Worm (Caenorhabditis elegans) whole organism, L1 larva: Measurements from ENCODE around the gene F46B6.5.

ENCODE experiments used
- C16A3.4 ChIP-seq: fragments of 150-350 bp; optimal IDR thresholded peaks from 2 replicates; lab custom pipeline; 2014; ENCODE audit warnings: missing biosample characterization, missing genetic modification characterization
- C34B4.2 ChIP-seq: sonication (generic microtip); optimal IDR thresholded peaks from 2 replicates; lab custom pipeline; 2017; ENCODE audit warnings: mild to moderate bottlenecking, missing genetic modification characterization, missing compliant biosample characterization
- Y116A8C.19 ChIP-seq: sonication (generic microtip); optimal IDR thresholded peaks from 2 replicates; lab custom pipeline; 2016; ENCODE audit warnings: missing compliant biosample characterization, missing genetic modification characterization, borderline replicate concordance
- aly-2 ChIP-seq: fragments of 150-350 bp; optimal IDR thresholded peaks from 2 replicates; lab custom pipeline; 2014; ENCODE audit warnings: missing biosample characterization, missing genetic modification characterization
- blmp-1 ChIP-seq: fragments of 150-350 bp; optimal IDR thresholded peaks from 2 replicates; lab custom pipeline; 2014; ENCODE audit warnings: missing biosample characterization, missing genetic modification characterization
- ceh-82 ChIP-seq, 3 experiments: fragments of 150-350 bp in 1 of 3; sonication (generic microtip) in 2 of 3; optimal IDR thresholded peaks; 2 replicates each; lab custom pipeline; 2014 to 2017; ENCODE audit warnings: missing biosample characterization in 3 of 3, missing genetic modification characterization in 3 of 3
- efl-1 ChIP-seq, 4 experiments: fragments of 150-350 bp; optimal IDR thresholded peaks in 3 of 4; peaks in 1 of 4; 1 replicate in 1 of 4; 2 replicates in 3 of 4; lab custom pipeline; 2014; ENCODE audit warnings: missing biosample characterization in 2 of 4, missing genetic modification characterization in 2 of 4, missing genetic modification reagents in 2 of 4
- efl-3 ChIP-seq: fragments of 200-800 bp; sonication (Bioruptor generic); optimal IDR thresholded peaks from 2 replicates; lab custom pipeline; 2018; ENCODE audit warnings: mild to moderate bottlenecking, missing genetic modification characterization, missing compliant biosample characterization
- egl-13 ChIP-seq: sonication (generic microtip); optimal IDR thresholded peaks from 2 replicates; lab custom pipeline; 2016; ENCODE audit warnings: missing genotype, missing genetic modification reagents, missing genetic modification characterization, missing compliant biosample characterization
- elt-3 ChIP-seq, 6 experiments: fragments of 150-350 bp in 1 of 6; sonication (generic microtip); optimal IDR thresholded peaks; 2 replicates each; lab custom pipeline; 2017 to 2018; ENCODE audit warnings: missing biosample characterization in 6 of 6, missing genetic modification characterization in 6 of 6, inconsistent platforms in 1 of 6
- ets-5 ChIP-seq: fragments of 200-800 bp; sonication (Bioruptor generic); IDR thresholded peaks from 2 replicates; pipeline ENCODE4 v1.3.6; 2022; ENCODE audit warnings: missing genetic modification characterization, missing compliant biosample characterization
- fkh-4 ChIP-seq: sonication (generic microtip); optimal IDR thresholded peaks from 2 replicates; lab custom pipeline; 2016; ENCODE audit warnings: missing compliant biosample characterization, missing genetic modification characterization, borderline replicate concordance
- fkh-8 ChIP-seq: sonication (generic microtip); optimal IDR thresholded peaks from 2 replicates; lab custom pipeline; 2016; ENCODE audit warnings: mild to moderate bottlenecking, missing genetic modification characterization, missing compliant biosample characterization
- grh-1 ChIP-seq: fragments of 200-800 bp; sonication (Bioruptor generic); IDR thresholded peaks from 2 replicates; pipeline ENCODE4 v1.3.6; 2022; ENCODE audit warnings: missing genetic modification reagents, missing genetic modification characterization, missing compliant biosample characterization
- hlh-4 ChIP-seq: sonication (generic microtip); optimal IDR thresholded peaks from 2 replicates; lab custom pipeline; 2016; ENCODE audit warnings: mild to moderate bottlenecking, missing genetic modification characterization, missing compliant biosample characterization
- isw-1 ChIP-seq: fragments of 200-800 bp; sonication (Bioruptor generic); IDR thresholded peaks from 2 replicates; pipeline ENCODE4 v1.3.6; 2022; ENCODE audit warnings: missing genetic modification characterization, missing compliant biosample characterization
- lin-14 ChIP-seq: fragments of 200-800 bp; sonication (Bioruptor generic); optimal IDR thresholded peaks from 2 replicates; lab custom pipeline; 2018; ENCODE audit warnings: mild to moderate bottlenecking, missing genetic modification characterization, moderate library complexity, missing compliant biosample characterization
- lin-15B ChIP-seq: fragments of 150-350 bp; sonication (generic microtip); optimal IDR thresholded peaks from 3 replicates; lab custom pipeline; 2014; ENCODE audit warnings: missing biosample characterization, missing genetic modification characterization
- lin-35 ChIP-seq, 2 experiments: fragments of 150-350 bp; optimal IDR thresholded peaks; 2 replicates each; lab custom pipeline; 2014; ENCODE audit warnings: missing biosample characterization in 2 of 2, missing genetic modification characterization in 2 of 2, missing genetic modification reagents in 2 of 2
- lsy-2 ChIP-seq, 2 experiments: fragments of 150-350 bp; optimal IDR thresholded peaks; 2 replicates each; lab custom pipeline; 2014; ENCODE audit warnings: missing biosample characterization in 2 of 2, missing genetic modification characterization in 2 of 2
- mdl-1 ChIP-seq, 2 experiments: fragments of 150-350 bp; optimal IDR thresholded peaks; 2 replicates each; lab custom pipeline; 2014 to 2017; ENCODE audit warnings: missing biosample characterization in 2 of 2, missing genetic modification characterization in 2 of 2, inconsistent platforms in 1 of 2
- mef-2 ChIP-seq: fragments of 150-350 bp; optimal IDR thresholded peaks from 2 replicates; lab custom pipeline; 2014; ENCODE audit warnings: missing biosample characterization, missing genetic modification characterization
- nhr-12 ChIP-seq: sonication (generic microtip); optimal IDR thresholded peaks from 2 replicates; lab custom pipeline; 2017; ENCODE audit warnings: missing biosample characterization, missing genetic modification characterization
- nhr-20 ChIP-seq: sonication (generic microtip); optimal IDR thresholded peaks from 2 replicates; lab custom pipeline; 2016; ENCODE audit warnings: mild to moderate bottlenecking, missing genetic modification characterization, missing compliant biosample characterization
- nhr-71 ChIP-seq: sonication (generic microtip); optimal IDR thresholded peaks from 2 replicates; lab custom pipeline; 2016; ENCODE audit warnings: mild to moderate bottlenecking, missing genetic modification characterization, moderate library complexity, missing compliant biosample characterization
- nhr-77 ChIP-seq: fragments of 150-350 bp; optimal IDR thresholded peaks from 2 replicates; lab custom pipeline; 2014; ENCODE audit warnings: missing biosample characterization, missing genetic modification characterization
- nhr-85 ChIP-seq: sonication (generic microtip); peaks from one replicate; lab custom pipeline; 2016; ENCODE audit warnings: missing genetic modification characterization, inconsistent platforms, missing compliant biosample characterization
- nhr-90 ChIP-seq: sonication (generic microtip); optimal IDR thresholded peaks from 2 replicates; lab custom pipeline; 2016; ENCODE audit warnings: mild to moderate bottlenecking, missing genetic modification characterization, missing compliant biosample characterization; ENCODE audit not compliant: poor library complexity
- pax-3 ChIP-seq: fragments of 200-800 bp; sonication (Bioruptor generic); optimal IDR thresholded peaks from 2 replicates; lab custom pipeline; 2018; ENCODE audit warnings: mild to moderate bottlenecking, missing genetic modification characterization, moderate library complexity, missing compliant biosample characterization
- skn-1 ChIP-seq: fragments of 150-350 bp; optimal IDR thresholded peaks from 2 replicates; lab custom pipeline; 2014; ENCODE audit warnings: missing biosample characterization, missing genetic modification characterization
- snpc-4 ChIP-seq: fragments of 150-350 bp; optimal IDR thresholded peaks from 2 replicates; lab custom pipeline; 2014; ENCODE audit warnings: missing biosample characterization, missing genetic modification characterization
- snu-23 ChIP-seq: sonication (generic microtip); optimal IDR thresholded peaks from 2 replicates; lab custom pipeline; 2016; ENCODE audit warnings: missing genetic modification characterization, missing compliant biosample characterization
- tbx-2 ChIP-seq: sonication (generic microtip); optimal IDR thresholded peaks from 2 replicates; lab custom pipeline; 2016; ENCODE audit warnings: missing genetic modification characterization, missing compliant biosample characterization
- tlp-1 ChIP-seq: fragments of 150-350 bp; optimal IDR thresholded peaks from 2 replicates; lab custom pipeline; 2014; ENCODE audit warnings: missing biosample characterization, missing genetic modification characterization
- unc-130 ChIP-seq: fragments of 150-350 bp; optimal IDR thresholded peaks from 2 replicates; lab custom pipeline; 2017; ENCODE audit warnings: missing biosample characterization, missing genetic modification characterization, inconsistent platforms
- unc-98 ChIP-seq: fragments of 200-800 bp; sonication (Bioruptor generic); IDR thresholded peaks from 2 replicates; pipeline ENCODE4 v1.3.6; 2022; ENCODE audit warnings: missing genetic modification characterization, missing compliant biosample characterization
- ztf-4 ChIP-seq: fragments of 150-350 bp; optimal IDR thresholded peaks from 2 replicates; lab custom pipeline; 2014; ENCODE audit warnings: missing biosample characterization, missing genetic modification characterization

Gene F46B6.5

DNA sequence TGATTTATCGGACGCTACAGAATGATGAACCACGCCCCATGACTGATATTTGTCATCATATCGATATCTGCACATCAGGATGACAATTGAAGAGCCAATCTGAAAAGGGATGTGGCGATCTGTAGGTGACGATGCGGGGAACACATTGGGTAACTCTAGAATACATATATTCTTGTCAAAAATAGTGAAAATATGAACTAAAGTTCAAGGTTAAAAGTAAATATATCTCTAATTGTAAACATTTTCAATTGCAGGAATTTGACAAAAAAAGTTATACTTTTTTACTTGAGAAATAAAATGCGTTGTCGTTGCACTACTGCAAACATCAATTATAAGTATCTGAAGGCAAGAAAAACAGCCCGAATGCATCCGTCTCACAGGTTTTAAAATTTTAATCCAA lies 30.0 kb downstream of the F46B6.5 start, which contains the start of gene F58E6.6:
F58E6.6 (minus strand) TSS at position 101 of the 400 bp plus-strand sequence.
- no peak for TF ChIP-seq ztf-4 (tag; lab: Kevin White, UChicago)
- TF ChIP-seq fkh-4 (tag; lab: Kevin White, UChicago) = no peak
- no peak for TF ChIP-seq nhr-77 (tag; lab: Kevin White, UChicago)
- TF ChIP-seq lin-15B (tag; lab: Kevin White, UChicago) = no peak
- no peak for TF ChIP-seq hlh-4 (tag; lab: Kevin White, UChicago)
- no peak for TF ChIP-seq ceh-82 (tag; optimal IDR thresholded peaks at IDR 0.05; lab: Kevin White, UChicago)
- TF ChIP-seq fkh-8 (tag; lab: Kevin White, UChicago) = no peak
- TF ChIP-seq mef-2 (tag; lab: Kevin White, UChicago) = no peak
- TF ChIP-seq nhr-85 (tag; lab: Kevin White, UChicago) = no peak
- no peak for TF ChIP-seq Y116A8C.19 (tag; lab: Kevin White, UChicago)
- TF ChIP-seq snpc-4 (tag; lab: Kevin White, UChicago) = no peak

- no peak for TF ChIP-seq pax-3 (tag; lab: Kevin White, UChicago)
- no peak for TF ChIP-seq C16A3.4
Measured at ce11 chrV:9750308-9750707, 32.6 kb downstream of the F46B6.5 start, which contains the start of gene F58E6.4. Gene F58E6.4, minus strand, starts transcription at chrV:9750408.

DNA sequence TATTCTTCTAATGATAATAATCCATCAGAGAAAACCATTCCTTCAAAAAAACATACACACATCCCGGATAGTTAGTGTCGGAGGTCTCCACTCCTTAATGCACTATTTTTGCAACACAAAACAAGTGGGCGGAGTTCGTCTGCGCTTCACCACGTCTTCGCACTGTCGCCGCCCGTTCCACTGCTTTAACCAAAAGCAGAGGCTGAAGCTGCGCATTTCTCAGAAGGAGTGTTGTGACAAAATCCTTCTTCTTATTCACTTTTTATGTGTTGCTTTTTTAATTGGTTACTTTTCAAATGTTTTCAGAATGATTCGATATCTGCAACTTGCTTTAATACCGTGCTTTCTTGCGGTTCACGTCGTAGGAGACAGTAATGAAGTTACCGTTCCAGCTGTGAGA lies 37.9 kb downstream of the F46B6.5 start, which contains the start of gene F58E6.13:
F58E6.13 (plus strand) TSS at position 301 of the 400 bp plus-strand sequence.
- no peak for TF ChIP-seq grh-1 (GFP tag; lab: Robert Waterston, UW)
- TF ChIP-seq ets-5 = no peak
- TF ChIP-seq ceh-82 (tag; optimal IDR thresholded peaks at IDR 0.05; lab: Kevin White, UChicago) = no peak
- TF ChIP-seq mdl-1 (tag; optimal IDR thresholded peaks at IDR 0.05; lab: Kevin White, UChicago) = no peak
- TF ChIP-seq C34B4.2 = no peak
- TF ChIP-seq tlp-1 (tag; lab: Kevin White, UChicago) = no peak
- TF ChIP-seq egl-13 (tag; lab: Kevin White, UChicago) = no peak
- TF ChIP-seq efl-3 (GFP tag; lab: Kevin White, UChicago) = no peak
- no peak for TF ChIP-seq isw-1
- TF ChIP-seq elt-3 (tag; optimal IDR thresholded peaks at IDR 0.05; lab: Kevin White, UChicago) = no peak
- TF ChIP-seq nhr-90 (tag; lab: Kevin White, UChicago) = no peak

DNA sequence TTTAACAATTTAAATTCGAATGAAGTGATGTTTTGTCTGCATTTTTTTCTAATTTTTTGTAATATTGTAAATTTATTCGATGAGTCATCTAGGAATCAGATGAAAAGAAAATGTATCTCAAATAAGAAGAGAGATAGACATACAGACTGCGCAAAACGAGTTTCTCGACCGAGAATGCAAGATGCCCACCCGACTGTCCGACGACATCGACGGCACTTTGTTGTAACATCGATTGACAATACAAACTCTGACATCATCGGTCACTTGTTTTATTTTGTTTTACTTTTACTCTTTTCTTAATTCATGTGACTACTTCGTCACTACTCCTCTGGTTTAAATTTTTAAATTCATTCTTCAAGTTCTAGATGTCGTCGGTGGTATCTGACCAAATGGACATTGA lies 42.0 kb downstream of the F46B6.5 start, which contains the start of gene sta-2:
sta-2 (plus strand) TSS at position 349 of the 400 bp plus-strand sequence.
- TF ChIP-seq skn-1 (tag; lab: Kevin White, UChicago) (no peak), grh-1 (GFP tag; lab: Robert Waterston, UW) (peak; percentile 81), mdl-1 (tag; optimal IDR thresholded peaks at IDR 0.05; lab: Kevin White, UChicago) (peak in 1 of 2 experiments; percentile 61), lin-14 (GFP tag; lab: Kevin White, UChicago) (peak; percentile 69), efl-1 (optimal IDR thresholded peaks at IDR 0.05; lab: Kevin White, UChicago) (no peak), efl-1 (GFP tag; optimal IDR thresholded peaks at IDR 0.05 in 1 of 2; lab: Kevin White, UChicago) (peak in 1 of 2 experiments; percentile 64), snu-23 (GFP tag; lab: Kevin White, UChicago) (peak; percentile 66), tbx-2 (peak; percentile 47), nhr-71 (tag; lab: Kevin White, UChicago) (peak; percentile 67), blmp-1 (tag; lab: Kevin White, UChicago) (peak; percentile 86), nhr-12 (tag; lab: Kevin White, UChicago) (no peak), nhr-20 (tag; lab: Kevin White, UChicago) (peak; percentile 70), lsy-2 (tag; optimal IDR thresholded peaks at IDR 0.05; lab: Kevin White, UChicago) (peak in 1 of 2 experiments; percentile 48), lin-35 (GFP tag; optimal IDR thresholded peaks at IDR 0.05; lab: Kevin White, UChicago) (peak in 1 of 2 experiments; percentile 57), unc-130 (peak; percentile 35), aly-2 (tag; lab: Kevin White, UChicago) (no peak), nhr-85 (tag; lab: Kevin White, UChicago) (peak; percentile 93), elt-3 (tag; optimal IDR thresholded peaks at IDR 0.05; lab: Kevin White, UChicago) (peak in 2 of 6 experiments; percentile 18 to 91), unc-98 (GFP tag; lab: Robert Waterston, UW) (no peak), nhr-90 (tag; lab: Kevin White, UChicago) (peak; percentile 26), C16A3.4 (peak; percentile 20), C34B4.2 (no peak)
